Fruit fly (Drosophila melanogaster) whole organism, embryonic: Measurements from ENCODE around the gene flw.
A peak's percentile ranks its signal among the peaks of the same experiment; 100 is the strongest.

Source experiments
- B-H1 ChIP-seq: fragments of 200-800 bp; sonication (Bioruptor generic); IDR thresholded peaks from 3 replicates; pipeline ENCODE4 v1.3.6; 2022; ENCODE audit warnings: missing biosample characterization, missing genetic modification characterization
- Bgb ChIP-seq: fragments of 200-800 bp; sonication (Bioruptor generic); IDR thresholded peaks from 2 replicates; pipeline ENCODE4 v1.3.6; 2022; ENCODE audit warnings: missing biosample characterization, missing genetic modification characterization; ENCODE audit not compliant: partially characterized antibody
- CG11093 ChIP-seq: fragments of 200-800 bp; sonication (Bioruptor generic); IDR thresholded peaks from 3 replicates; pipeline ENCODE4 v1.3.6; 2022; ENCODE audit warnings: missing biosample characterization, missing genetic modification characterization
- CG11723 ChIP-seq: fragments of 200-800 bp; sonication (Bioruptor generic); optimal IDR thresholded peaks from 2 replicates; lab custom pipeline; 2017; ENCODE audit warnings: missing biosample characterization, mild to moderate bottlenecking, missing genetic modification characterization
- CG12155 ChIP-seq: fragments of 200-800 bp; sonication (Bioruptor generic); optimal IDR thresholded peaks from 3 replicates; lab custom pipeline; 2016; ENCODE audit warnings: missing biosample characterization, missing genetic modification characterization
- CG13894 ChIP-seq: fragments of 200-800 bp; sonication (Bioruptor generic); optimal IDR thresholded peaks from 3 replicates; lab custom pipeline; 2018; ENCODE audit warnings: missing biosample characterization, mild to moderate bottlenecking, missing genetic modification characterization, moderate library complexity
- CG14710 ChIP-seq: fragments of 200-800 bp; sonication (Bioruptor generic); optimal IDR thresholded peaks from 3 replicates; lab custom pipeline; 2019; ENCODE audit warnings: missing biosample characterization, mild to moderate bottlenecking, missing genetic modification characterization, moderate library complexity
- CG18262 ChIP-seq: fragments of 200-800 bp; optimal IDR thresholded peaks from 3 replicates; lab custom pipeline; 2019; ENCODE audit warnings: missing biosample characterization, mild to moderate bottlenecking, missing genetic modification characterization, moderate library complexity
- CG31224 ChIP-seq: fragments of 200-800 bp; sonication (Bioruptor generic); IDR thresholded peaks from 2 replicates; pipeline ENCODE4 v1.3.6; 2022; ENCODE audit warnings: missing biosample characterization, missing genetic modification characterization
- CG6683 ChIP-seq: fragments of 200-800 bp; sonication (Bioruptor generic); optimal IDR thresholded peaks from 2 replicates; lab custom pipeline; 2017; ENCODE audit warnings: missing biosample characterization, mild to moderate bottlenecking, missing genetic modification characterization, missing genetic modification reagents
- CG7372 ChIP-seq: fragments of 200-800 bp; sonication (Bioruptor generic); IDR thresholded peaks from 2 replicates; pipeline ENCODE4 v1.3.6; 2022; ENCODE audit warnings: missing biosample characterization, missing genetic modification characterization
- CG9437 ChIP-seq: fragments of 200-800 bp; sonication (Bioruptor generic); optimal IDR thresholded peaks from 2 replicates; lab custom pipeline; 2018; ENCODE audit warnings: missing biosample characterization, mild to moderate bottlenecking, missing genetic modification characterization
- CrebB ChIP-seq: fragments of 200-800 bp; sonication (Bioruptor generic); optimal IDR thresholded peaks from 3 replicates; lab custom pipeline; 2018; ENCODE audit warnings: missing biosample characterization, mild to moderate bottlenecking, missing genetic modification characterization
- D19A ChIP-seq: fragments of 200-800 bp; optimal IDR thresholded peaks from 3 replicates; lab custom pipeline; 2019; ENCODE audit warnings: missing biosample characterization, mild to moderate bottlenecking, missing genetic modification characterization, moderate library complexity
- D19B ChIP-seq: fragments of 200-800 bp; sonication (Bioruptor generic); optimal IDR thresholded peaks from 2 replicates; lab custom pipeline; 2017; ENCODE audit warnings: missing biosample characterization, mild to moderate bottlenecking, missing genetic modification characterization
- Deaf1 ChIP-seq: fragments of 200-800 bp; optimal IDR thresholded peaks from 3 replicates; lab custom pipeline; 2019; ENCODE audit warnings: missing biosample characterization, mild to moderate bottlenecking, missing genetic modification characterization, moderate library complexity
- Dip3 ChIP-seq: fragments of 200-800 bp; sonication (Bioruptor generic); optimal IDR thresholded peaks from 3 replicates; lab custom pipeline; 2016; ENCODE audit warnings: missing biosample characterization, missing genetic modification characterization
- Dref ChIP-seq: fragments of 200-800 bp; sonication (Bioruptor generic); IDR thresholded peaks from 2 replicates; pipeline ENCODE4 v1.3.6; 2022; ENCODE audit warnings: missing biosample characterization, missing genetic modification characterization
- Fer1 ChIP-seq: fragments of 200-800 bp; sonication (Bioruptor generic); optimal IDR thresholded peaks from 2 replicates; lab custom pipeline; 2017; ENCODE audit warnings: missing biosample characterization, mild to moderate bottlenecking, missing genetic modification characterization
- Gsc ChIP-seq: fragments of 200-800 bp; sonication (Bioruptor generic); IDR thresholded peaks from 2 replicates; pipeline ENCODE4 v1.3.6; 2022; ENCODE audit warnings: missing biosample characterization, missing genetic modification characterization
- H2.0 ChIP-seq: fragments of 200-800 bp; sonication (Bioruptor generic); IDR thresholded peaks from 2 replicates; pipeline ENCODE4 v1.3.6; 2022; ENCODE audit warnings: missing biosample characterization, missing genetic modification characterization
- HLH54F ChIP-seq: fragments of 200-800 bp; sonication (Bioruptor generic); optimal IDR thresholded peaks from 3 replicates; lab custom pipeline; 2016; ENCODE audit warnings: missing biosample characterization, missing genetic modification characterization
- Hey ChIP-seq: fragments of 200-800 bp; sonication (Bioruptor generic); optimal IDR thresholded peaks from 3 replicates; lab custom pipeline; 2018; ENCODE audit warnings: missing biosample characterization, mild to moderate bottlenecking, missing genetic modification characterization
- HmgZ ChIP-seq: fragments of 200-800 bp; sonication (Bioruptor generic); optimal IDR thresholded peaks from 2 replicates; lab custom pipeline; 2018; ENCODE audit warnings: missing biosample characterization, mild to moderate bottlenecking, missing genetic modification characterization
- Hmx ChIP-seq: fragments of 200-800 bp; sonication (Bioruptor generic); optimal IDR thresholded peaks from 2 replicates; lab custom pipeline; 2016; ENCODE audit warnings: missing biosample characterization, missing genetic modification characterization
- Hr39 ChIP-seq: fragments of >200 bp; optimal IDR thresholded peaks from 2 replicates; lab custom pipeline; 2017
- Kr ChIP-seq: fragments of 200-800 bp; sonication (Bioruptor generic); optimal IDR thresholded peaks from 2 replicates; lab custom pipeline; 2017; ENCODE audit warnings: missing biosample characterization, mild to moderate bottlenecking, missing genetic modification characterization
- Max ChIP-seq: fragments of 200-800 bp; sonication (Bioruptor generic); optimal IDR thresholded peaks from 2 replicates; lab custom pipeline; 2016; ENCODE audit warnings: missing biosample characterization, mild to moderate bottlenecking, missing genetic modification characterization
- Med ChIP-seq: fragments of 200-800 bp; sonication (Bioruptor generic); peaks from one replicate; lab custom pipeline; 2016; ENCODE audit warnings: missing biosample characterization, missing genetic modification characterization, mild to moderate bottlenecking, inconsistent platforms, moderate library complexity
- Meics ChIP-seq: fragments of 200-800 bp; sonication (Bioruptor generic); optimal IDR thresholded peaks from 2 replicates; lab custom pipeline; 2017; ENCODE audit warnings: missing biosample characterization, mild to moderate bottlenecking, missing genetic modification characterization
- Rx ChIP-seq: fragments of 200-800 bp; sonication (Bioruptor generic); IDR thresholded peaks from 2 replicates; pipeline ENCODE4 v1.3.6; 2022; ENCODE audit warnings: missing biosample characterization, missing genetic modification characterization
- Sox100B ChIP-seq: fragments of 200-800 bp; sonication (Bioruptor generic); optimal IDR thresholded peaks from 3 replicates; lab custom pipeline; 2018; ENCODE audit warnings: missing biosample characterization, mild to moderate bottlenecking, missing genetic modification characterization
- Tbp ChIP-seq: fragments of >200 bp; optimal IDR thresholded peaks from 2 replicates; lab custom pipeline; 2018; ENCODE audit warnings: missing biosample characterization, missing genetic modification characterization
- ac ChIP-seq: fragments of 200-800 bp; sonication (Bioruptor generic); optimal IDR thresholded peaks from 3 replicates; lab custom pipeline; 2017; ENCODE audit warnings: missing biosample characterization, mild to moderate bottlenecking, missing genetic modification characterization
- ap ChIP-seq: fragments of 200-800 bp; sonication (Bioruptor generic); IDR thresholded peaks from 2 replicates; pipeline ENCODE4 v1.3.6; 2022; ENCODE audit warnings: missing biosample characterization, missing genetic modification characterization
- btn ChIP-seq: fragments of 200-800 bp; sonication (Bioruptor generic); optimal IDR thresholded peaks from 2 replicates; lab custom pipeline; 2016; ENCODE audit warnings: missing biosample characterization, missing genetic modification characterization
- caup ChIP-seq: fragments of 200-800 bp; sonication (Bioruptor generic); optimal IDR thresholded peaks from 3 replicates; lab custom pipeline; 2017; ENCODE audit warnings: missing biosample characterization, mild to moderate bottlenecking, missing genetic modification characterization, moderate library complexity; ENCODE audit not compliant: severe bottlenecking
- crc ChIP-seq: fragments of 200-800 bp; sonication (Bioruptor generic); optimal IDR thresholded peaks from 2 replicates; lab custom pipeline; 2016; ENCODE audit warnings: missing biosample characterization, missing genetic modification characterization
- dati ChIP-seq: fragments of 200-800 bp; sonication (Bioruptor generic); IDR thresholded peaks from 2 replicates; pipeline ENCODE4 v1.3.6; 2022; ENCODE audit warnings: missing biosample characterization, missing genetic modification characterization
- fd64A ChIP-seq: fragments of 200-800 bp; sonication (Bioruptor generic); optimal IDR thresholded peaks from 3 replicates; lab custom pipeline; 2018; ENCODE audit warnings: missing biosample characterization, mild to moderate bottlenecking, missing genetic modification characterization
- gsb-n ChIP-seq: fragments of 200-800 bp; sonication (Bioruptor generic); optimal IDR thresholded peaks from 3 replicates; lab custom pipeline; 2018; ENCODE audit warnings: missing biosample characterization, mild to moderate bottlenecking, missing genetic modification characterization
- hb ChIP-seq: fragments of 200-800 bp; sonication (Bioruptor generic); IDR thresholded peaks from 3 replicates; pipeline ENCODE4 v1.3.6; 2022; ENCODE audit warnings: missing biosample characterization, missing genetic modification characterization; ENCODE audit not compliant: partially characterized antibody
- hth ChIP-seq: fragments of >200 bp; optimal IDR thresholded peaks from 2 replicates; lab custom pipeline; 2017; ENCODE audit warnings: inconsistent platforms
- insv ChIP-seq, 2 experiments: fragments of 200-800 bp; sonication (Bioruptor generic); optimal IDR thresholded peaks; 3 replicates each; lab custom pipeline; 2016 to 2018; ENCODE audit warnings: missing biosample characterization in 2 of 2, missing genetic modification characterization in 2 of 2
- mirr ChIP-seq: fragments of 200-800 bp; sonication (Bioruptor generic); optimal IDR thresholded peaks from 3 replicates; lab custom pipeline; 2018; ENCODE audit warnings: missing biosample characterization, mild to moderate bottlenecking, missing genetic modification characterization
- pb ChIP-seq: fragments of 200-800 bp; sonication (Bioruptor generic); optimal IDR thresholded peaks from 3 replicates; lab custom pipeline; 2016; ENCODE audit warnings: missing biosample characterization, missing genetic modification characterization
- pros ChIP-seq: fragments of 200-800 bp; sonication (Bioruptor generic); optimal IDR thresholded peaks from 3 replicates; lab custom pipeline; 2019; ENCODE audit warnings: missing biosample characterization, mild to moderate bottlenecking, missing genetic modification characterization, moderate library complexity
- sc ChIP-seq, 3 experiments: fragments of >200 bp in 2 of 3; fragments of 200-800 bp in 1 of 3; sonication (Bioruptor generic) in 1 of 3; optimal IDR thresholded peaks; 2 replicates in 2 of 3; 3 replicates in 1 of 3; lab custom pipeline; 2017; ENCODE audit warnings: mild to moderate bottlenecking in 1 of 3, missing biosample characterization in 1 of 3, missing genetic modification characterization in 1 of 3, missing genetic modification reagents in 1 of 3
- sisA ChIP-seq: fragments of 200-800 bp; sonication (Bioruptor generic); IDR thresholded peaks from 2 replicates; pipeline ENCODE4 v1.3.6; 2022; ENCODE audit warnings: missing biosample characterization, missing genetic modification characterization
- ssp ChIP-seq: fragments of 200-800 bp; sonication (Bioruptor generic); IDR thresholded peaks from 2 replicates; pipeline ENCODE4 v1.3.6; 2022; ENCODE audit warnings: missing biosample characterization, missing genetic modification characterization
- sug ChIP-seq: fragments of 200-800 bp; optimal IDR thresholded peaks from 2 replicates; lab custom pipeline; 2019; ENCODE audit warnings: missing biosample characterization, mild to moderate bottlenecking, missing genetic modification characterization, moderate library complexity
- wek ChIP-seq: fragments of 200-800 bp; sonication (Bioruptor generic); optimal IDR thresholded peaks from 3 replicates; lab custom pipeline; 2018; ENCODE audit warnings: missing biosample characterization, mild to moderate bottlenecking, missing genetic modification characterization, moderate library complexity

flw gene

DNA sequence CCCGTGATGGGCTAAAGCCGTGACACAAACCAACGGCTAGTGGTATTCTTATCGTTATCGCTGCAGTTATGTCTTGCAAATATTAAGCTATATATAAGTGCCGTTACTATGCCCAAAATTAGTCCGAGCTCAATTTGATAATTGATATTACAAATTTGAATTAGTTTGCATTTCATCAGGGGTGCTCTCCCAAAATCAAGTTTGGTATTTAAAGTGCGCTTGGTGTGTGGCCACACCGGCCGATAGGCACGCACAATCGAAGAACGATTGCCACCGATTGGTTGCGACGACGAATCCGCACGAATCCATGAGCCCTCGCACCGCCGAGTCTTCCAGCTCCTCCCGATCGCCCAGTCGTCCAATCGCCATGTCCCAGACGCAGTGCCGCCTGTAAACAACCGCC is 18.0 kb upstream of the flw start, which contains the start of gene CG17841 (continued):
- no peak for TF ChIP-seq CG7372 (GFP tag; lab: Robert Waterston, UW)
- TF ChIP-seq CG6683 (GFP tag; lab: Kevin White, UChicago): no peak
- no peak for TF ChIP-seq Dip3 (GFP tag; lab: Kevin White, UChicago)
- no peak for TF ChIP-seq ap
- no peak for TF ChIP-seq D19A
- no peak for TF ChIP-seq hth (lab: Kevin White, UChicago)
- no peak for TF ChIP-seq CG13894 (tag; lab: Kevin White, UChicago)
- no peak for TF ChIP-seq Gsc (GFP tag; lab: Robert Waterston, UW)
- TF ChIP-seq dati (GFP tag; lab: Robert Waterston, UW): no peak
- no peak for TF ChIP-seq D19B (GFP tag; lab: Kevin White, UChicago)
- TF ChIP-seq insv (GFP tag; optimal IDR thresholded peaks at IDR 0.05; lab: Kevin White, UChicago): peak in 1 of 2 experiments; percentile 15
- no peak for TF ChIP-seq Hr39
- TF ChIP-seq HmgZ (tag; lab: Kevin White, UChicago): peak; percentile 43
- no peak for TF ChIP-seq Max (GFP tag; lab: Kevin White, UChicago)
- no peak for TF ChIP-seq sc (optimal IDR thresholded peaks at IDR 0.05; lab: Kevin White, UChicago)
- no peak for TF ChIP-seq sc (GFP tag; optimal IDR thresholded peaks at IDR 0.05; lab: Kevin White, UChicago)
- no peak for TF ChIP-seq ac
- TF ChIP-seq Rx (GFP tag; lab: Robert Waterston, UW): no peak
- no peak for TF ChIP-seq Sox100B (GFP tag; lab: Kevin White, UChicago)
- TF ChIP-seq pros: no peak
- TF ChIP-seq fd64A (GFP tag; lab: Kevin White, UChicago): no peak
- TF ChIP-seq Deaf1 (tag; lab: Kevin White, UChicago): peak; percentile 81
- TF ChIP-seq Meics: no peak
- no peak for TF ChIP-seq pb (GFP tag; lab: Kevin White, UChicago)
- no peak for TF ChIP-seq H2.0 (GFP tag; lab: Robert Waterston, UW)
- TF ChIP-seq CG11723 (GFP tag; lab: Kevin White, UChicago): no peak
- TF ChIP-seq caup (GFP tag; lab: Kevin White, UChicago): no peak
- TF ChIP-seq CG9437 (GFP tag; lab: Kevin White, UChicago): no peak
- TF ChIP-seq Tbp (GFP tag; lab: Kevin White, UChicago): no peak
- no peak for TF ChIP-seq B-H1
- peak; percentile 95 for TF ChIP-seq wek (GFP tag; lab: Kevin White, UChicago)
- TF ChIP-seq HLH54F: no peak
- no peak for TF ChIP-seq Hey (tag; lab: Kevin White, UChicago)
- no peak for TF ChIP-seq gsb-n (tag; lab: Kevin White, UChicago)
- TF ChIP-seq Fer1 (GFP tag; lab: Kevin White, UChicago): peak; percentile 5
- no peak for TF ChIP-seq CG11093 (GFP tag; lab: Robert Waterston, UW)
- TF ChIP-seq Hmx (GFP tag; lab: Kevin White, UChicago): no peak
- TF ChIP-seq Dref (GFP tag; lab: Robert Waterston, UW): peak; percentile 71
- peak; percentile 47; the same call in 1 of the 2 replicates for TF ChIP-seq Bgb (GFP tag; lab: Robert Waterston, UW)
- peak; percentile 64 for TF ChIP-seq ssp
- TF ChIP-seq Med (GFP tag; lab: Kevin White, UChicago): peak; percentile 74
- no peak for TF ChIP-seq Kr (GFP tag; lab: Kevin White, UChicago)
- TF ChIP-seq btn (GFP tag; lab: Kevin White, UChicago): no peak
- TF ChIP-seq crc: no peak
- TF ChIP-seq mirr (GFP tag; lab: Kevin White, UChicago): no peak
- TF ChIP-seq CG18262 (tag; lab: Kevin White, UChicago): no peak
- TF ChIP-seq sisA: no peak
- TF ChIP-seq CG12155 (GFP tag; lab: Kevin White, UChicago): no peak
- peak; percentile 89 for TF ChIP-seq CG14710 (tag; lab: Kevin White, UChicago)
- TF ChIP-seq CrebB (tag; lab: Kevin White, UChicago): no peak
- TF ChIP-seq sug (tag; lab: Kevin White, UChicago): no peak
- TF ChIP-seq hb: no peak
- TF ChIP-seq CG31224 (GFP tag; lab: Robert Waterston, UW): no peak
